Worm (Caenorhabditis elegans) whole organism, midembryonic: ENCODE results near the gene F44A2.7.

ENCODE experiments used
- flt-1 ChIP-seq: fragments of 200-800 bp; sonication (Bioruptor generic); IDR thresholded peaks from 2 replicates; pipeline ENCODE4 v1.3.6; 2022; ENCODE audit warnings: missing genetic modification characterization, missing compliant biosample characterization
- tab-1 ChIP-seq: fragments of 200-800 bp; sonication (Bioruptor generic); IDR thresholded peaks from 2 replicates; pipeline ENCODE4 v1.3.6; 2022; ENCODE audit warnings: missing genetic modification characterization, missing compliant biosample characterization
- ztf-29 ChIP-seq: fragments of 200-800 bp; sonication (Bioruptor generic); IDR thresholded peaks from 2 replicates; pipeline ENCODE4 v1.3.6; 2022; ENCODE audit warnings: missing genetic modification reagents, missing genetic modification characterization, missing compliant biosample characterization

ce11 chrV:9336462-9336861, 15.2 kb downstream of the F44A2.7 start, which contains the start of gene coq-6:
- TF ChIP-seq flt-1 (GFP tag; lab: Robert Waterston, UW) (no peak), ztf-29 (GFP tag; lab: Robert Waterston, UW) (no peak), tab-1 (GFP tag; lab: Robert Waterston, UW) (no peak)
